Worm (Caenorhabditis elegans) whole organism, late embryonic: ENCODE results near the gene srg-46.

Source experiments
- Y22D7AL.16 ChIP-seq: sonication (generic microtip); optimal IDR thresholded peaks from 2 replicates; lab custom pipeline; 2016; ENCODE audit warnings: missing genetic modification characterization, missing compliant biosample characterization
- nfya-1 ChIP-seq: sonication (generic microtip); optimal IDR thresholded peaks from 2 replicates; lab custom pipeline; 2017; ENCODE audit warnings: missing genetic modification characterization, mild to moderate bottlenecking, missing compliant biosample characterization, antibody characterized with exemption, moderate library complexity
- nhr-11 ChIP-seq: fragments of 150-350 bp; optimal IDR thresholded peaks from 2 replicates; lab custom pipeline; 2014; ENCODE audit warnings: missing biosample characterization, missing genetic modification characterization
- tbx-7 ChIP-seq: sonication (generic microtip); optimal IDR thresholded peaks from 2 replicates; lab custom pipeline; 2016; ENCODE audit warnings: missing genotype, missing genetic modification characterization, missing compliant biosample characterization

ce11 chrV:13396426-13396825 lies 32.9 kb downstream of the srg-46 start:
- TF ChIP-seq tbx-7 (tag; lab: Kevin White, UChicago): no peak
- TF ChIP-seq nfya-1 (tag; lab: Kevin White, UChicago): peak; percentile 42
- TF ChIP-seq nhr-11 (tag; lab: Kevin White, UChicago): no peak
- TF ChIP-seq Y22D7AL.16 (tag; lab: Kevin White, UChicago): no peak
